Worm (Caenorhabditis elegans) whole organism, midembryonic: ENCODE results near the gene clec-3.

ENCODE experiments used
- T22C8.4 ChIP-seq: fragments of 200-800 bp; sonication (Bioruptor generic); IDR thresholded peaks from 2 replicates; pipeline ENCODE4 v1.3.6; 2022; ENCODE audit warnings: missing genetic modification characterization, missing compliant biosample characterization
- cog-1 ChIP-seq: sonication (generic microtip); optimal IDR thresholded peaks from 2 replicates; lab custom pipeline; 2016; ENCODE audit warnings: missing genetic modification characterization, missing compliant biosample characterization
- flt-1 ChIP-seq: fragments of 200-800 bp; sonication (Bioruptor generic); IDR thresholded peaks from 2 replicates; pipeline ENCODE4 v1.3.6; 2022; ENCODE audit warnings: missing genetic modification characterization, missing compliant biosample characterization
- klf-2 ChIP-seq: fragments of 200-800 bp; sonication (Bioruptor generic); conservative IDR thresholded peaks from 2 replicates; pipeline ENCODE4 v1.3.6; 2022; ENCODE audit warnings: missing genetic modification reagents, missing genetic modification characterization, missing compliant biosample characterization
- med-1 ChIP-seq: sonication (generic microtip); optimal IDR thresholded peaks from 2 replicates; lab custom pipeline; 2017; ENCODE audit warnings: missing genetic modification characterization, mild to moderate bottlenecking, missing compliant biosample characterization, antibody characterized with exemption, missing genetic modification reagents; ENCODE audit not compliant: insufficient read depth
- ref-1 ChIP-seq: fragments of 200-800 bp; sonication (Bioruptor generic); conservative IDR thresholded peaks from 2 replicates; pipeline ENCODE4 v1.3.6; 2022; ENCODE audit warnings: missing genetic modification reagents, missing genetic modification characterization, missing compliant biosample characterization
- tab-1 ChIP-seq: fragments of 200-800 bp; sonication (Bioruptor generic); IDR thresholded peaks from 2 replicates; pipeline ENCODE4 v1.3.6; 2022; ENCODE audit warnings: missing genetic modification characterization, missing compliant biosample characterization
- ztf-23 ChIP-seq: fragments of 200-800 bp; sonication (Bioruptor generic); IDR thresholded peaks from 2 replicates; pipeline ENCODE4 v1.3.6; 2022; ENCODE audit warnings: missing genetic modification reagents, missing genetic modification characterization, missing compliant biosample characterization
- ztf-29 ChIP-seq: fragments of 200-800 bp; sonication (Bioruptor generic); IDR thresholded peaks from 2 replicates; pipeline ENCODE4 v1.3.6; 2022; ENCODE audit warnings: missing genetic modification reagents, missing genetic modification characterization, missing compliant biosample characterization

The clec-3 gene

DNA sequence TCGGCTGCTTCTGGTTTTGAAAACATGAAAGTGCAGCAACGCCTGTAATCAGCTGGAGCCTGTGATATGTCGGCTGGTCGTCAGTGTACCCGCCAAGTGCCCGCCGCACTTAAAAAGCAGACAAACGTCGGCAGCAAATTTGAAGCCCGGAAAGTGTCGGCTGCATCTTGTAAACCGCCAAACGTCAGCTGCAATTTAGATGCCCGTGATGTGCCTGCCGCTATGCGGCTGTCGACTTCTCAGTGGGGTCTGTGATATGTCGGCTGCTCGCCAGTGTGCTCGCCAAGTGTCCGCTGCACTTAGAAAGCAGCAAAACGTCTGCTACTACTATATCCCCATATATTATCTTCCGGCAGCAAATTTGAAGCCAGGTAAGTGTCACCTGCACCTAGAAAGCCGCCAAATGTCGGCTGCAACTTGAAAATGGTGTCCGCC, 32.6 kb downstream of the clec-3 start:
- TF ChIP-seq klf-2 (GFP tag; lab: Robert Waterston, UW) (0 out of 2 replicates have a peak, but pooled peaks have one; percentile 12), med-1 (GFP tag; lab: Kevin White, UChicago) (no peak)

DNA sequence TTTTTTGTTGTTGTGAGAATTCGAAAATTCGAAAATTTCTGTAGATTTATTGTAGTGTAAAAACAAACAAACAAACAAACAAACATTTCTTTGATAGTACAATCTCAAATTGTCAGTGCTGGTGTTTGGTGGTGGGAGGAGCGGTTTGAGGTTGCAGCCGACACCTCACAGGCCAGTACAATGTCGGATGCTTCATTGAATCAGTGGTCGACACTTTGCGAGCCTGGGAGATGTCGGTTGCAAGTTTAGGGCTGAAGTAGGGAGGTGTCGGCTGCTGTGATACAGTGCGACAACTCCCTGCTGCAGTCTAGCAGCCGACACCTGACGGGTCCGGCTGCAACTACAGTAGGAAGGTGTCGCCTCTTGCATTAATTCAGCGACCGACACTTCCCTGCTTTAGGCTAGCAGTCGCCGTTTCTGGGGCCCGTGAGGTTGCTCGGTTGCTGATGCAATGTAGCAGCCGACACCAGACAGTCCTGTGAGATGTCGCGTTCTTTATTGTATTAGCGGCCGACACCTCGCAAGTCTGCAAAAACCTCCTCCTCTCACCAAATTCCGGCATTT, 33.7 kb downstream of the clec-3 start:
- no peak for TF ChIP-seq flt-1 (GFP tag; lab: Robert Waterston, UW)
- no peak for TF ChIP-seq tab-1 (GFP tag; lab: Robert Waterston, UW)

DNA sequence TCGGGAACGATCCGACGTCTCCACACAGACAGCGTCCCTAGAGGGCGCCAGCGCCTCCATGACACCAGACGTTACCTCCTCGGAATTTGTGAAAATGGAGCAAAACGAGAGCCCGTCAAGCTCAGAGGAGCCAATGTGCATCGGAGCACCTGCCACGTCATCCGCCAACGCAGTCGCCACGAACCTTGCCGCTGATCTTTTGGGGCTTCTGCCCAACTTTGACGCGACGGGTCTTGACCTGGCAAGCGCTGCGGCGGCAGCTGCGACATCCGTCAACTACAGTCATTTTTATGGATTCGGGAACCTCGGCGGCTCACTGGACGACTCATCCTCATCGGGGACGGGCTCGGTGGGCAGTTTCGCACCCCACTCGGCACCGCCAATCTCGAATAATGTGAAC, 34.3 kb downstream of the clec-3 start:
- TF ChIP-seq tab-1 (GFP tag; lab: Robert Waterston, UW) (0 out of 2 replicates have a peak, but pooled peaks have one; percentile 58), cog-1 (no peak)

DNA sequence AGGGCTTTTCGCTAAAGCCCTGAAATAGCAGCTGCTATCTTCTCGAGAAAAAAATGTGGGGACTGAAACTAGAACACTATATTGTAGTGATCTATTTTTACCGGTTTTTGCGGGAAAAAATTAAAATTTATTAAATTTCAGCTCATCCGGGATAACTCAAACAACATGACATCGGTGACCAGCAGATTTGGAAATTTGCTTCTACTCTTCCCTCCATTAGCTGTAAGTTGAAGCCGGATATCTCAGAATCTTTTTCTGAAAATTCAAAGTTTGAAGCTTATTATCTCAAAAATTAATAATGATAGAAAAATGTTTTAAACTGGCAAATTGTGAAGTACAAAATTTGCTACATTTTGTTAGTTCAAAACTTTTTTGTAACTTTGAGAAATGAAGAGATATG, 35.3 kb downstream of the clec-3 start:
- TF ChIP-seq ztf-23 (GFP tag; lab: Robert Waterston, UW) (no peak), klf-2 (GFP tag; lab: Robert Waterston, UW) (no peak), flt-1 (GFP tag; lab: Robert Waterston, UW) (no peak), cog-1 (no peak), ztf-29 (no peak), med-1 (GFP tag; lab: Kevin White, UChicago) (no peak), T22C8.4 (GFP tag; lab: Robert Waterston, UW) (no peak), ref-1 (GFP tag; lab: Robert Waterston, UW) (no peak)

DNA sequence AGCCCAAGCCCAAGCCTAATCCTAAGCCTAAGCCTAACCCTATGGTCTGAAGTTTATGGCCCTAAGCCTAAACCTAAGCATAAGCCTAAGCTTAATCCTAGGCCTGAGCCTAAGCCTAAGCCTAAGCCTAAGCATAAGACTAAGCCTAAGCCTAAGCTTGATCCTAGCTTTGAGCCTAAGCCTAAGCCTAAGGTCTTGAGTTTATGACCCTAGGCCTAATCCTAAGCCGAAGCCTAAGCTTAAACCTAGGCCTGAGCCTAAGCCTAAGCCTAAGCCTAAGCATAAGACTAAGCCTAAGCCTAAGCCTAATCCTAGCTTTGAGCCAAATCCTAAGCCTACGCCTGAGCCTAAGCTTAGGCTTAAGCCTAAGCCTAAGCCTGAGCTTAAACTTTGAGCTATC, 40.6 kb downstream of the clec-3 start:
- TF ChIP-seq ztf-29, result peak; percentile 47; the same call in 1 of the 2 replicates
- no peak for TF ChIP-seq ztf-23 (GFP tag; lab: Robert Waterston, UW)

DNA sequence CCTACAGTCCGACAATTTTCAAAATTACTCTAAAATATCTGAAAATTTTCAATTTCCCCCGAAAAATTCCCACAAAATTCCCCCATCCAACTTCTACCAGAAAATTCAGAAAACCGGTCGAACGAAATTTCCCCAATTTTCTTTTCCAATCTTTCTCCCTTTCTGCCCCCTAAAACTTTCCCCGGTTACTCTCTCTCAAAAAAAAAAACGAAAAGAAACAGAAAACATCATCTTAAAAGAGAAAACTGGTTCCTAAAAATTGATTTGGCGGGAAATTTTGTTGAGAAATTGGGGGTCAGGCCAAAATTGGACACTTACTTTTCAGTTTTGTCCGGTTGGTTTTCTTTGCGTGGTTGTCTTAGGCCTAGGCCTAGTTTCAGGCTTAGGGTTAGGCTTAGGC, 42.1 kb downstream of the clec-3 start:
- TF ChIP-seq med-1 (GFP tag; lab: Kevin White, UChicago) (no peak), tab-1 (GFP tag; lab: Robert Waterston, UW) (no peak), klf-2 (GFP tag; lab: Robert Waterston, UW) (no peak), ztf-23 (GFP tag; lab: Robert Waterston, UW) (no peak), flt-1 (GFP tag; lab: Robert Waterston, UW) (no peak), cog-1 (no peak), ztf-29 (no peak), ref-1 (GFP tag; lab: Robert Waterston, UW) (no peak), T22C8.4 (GFP tag; lab: Robert Waterston, UW) (no peak)

DNA sequence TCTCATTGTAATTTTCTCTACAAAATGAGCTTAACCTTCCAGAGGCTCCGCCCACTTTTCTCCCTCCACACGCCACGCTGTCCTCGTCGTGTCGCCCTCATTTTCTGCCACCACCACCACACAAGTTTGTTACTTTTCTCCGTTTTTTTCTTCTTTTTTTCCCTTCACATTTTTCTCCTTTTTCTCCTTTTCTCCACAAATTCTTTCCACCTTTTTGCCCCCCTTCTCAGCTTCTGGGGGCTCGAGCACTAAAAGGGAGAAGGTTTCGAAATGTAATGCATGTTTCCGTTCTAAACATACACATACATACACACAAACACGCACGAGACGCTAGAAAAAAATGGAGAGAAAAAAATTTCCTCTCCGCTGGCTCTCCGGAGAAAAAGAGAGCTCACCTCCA, 43.1 kb downstream of the clec-3 start, which contains the start of gene nhr-88:
Gene nhr-88 (plus strand): TSS at position 43 of the 400 bp plus-strand sequence.
- TF ChIP-seq ztf-23 (GFP tag; lab: Robert Waterston, UW) (no peak), med-1 (GFP tag; lab: Kevin White, UChicago) (no peak), klf-2 (GFP tag; lab: Robert Waterston, UW) (no peak), ref-1 (GFP tag; lab: Robert Waterston, UW) (no peak), T22C8.4 (GFP tag; lab: Robert Waterston, UW) (no peak), tab-1 (GFP tag; lab: Robert Waterston, UW) (no peak), ztf-29 (no peak), flt-1 (GFP tag; lab: Robert Waterston, UW) (no peak), cog-1 (no peak)

DNA sequence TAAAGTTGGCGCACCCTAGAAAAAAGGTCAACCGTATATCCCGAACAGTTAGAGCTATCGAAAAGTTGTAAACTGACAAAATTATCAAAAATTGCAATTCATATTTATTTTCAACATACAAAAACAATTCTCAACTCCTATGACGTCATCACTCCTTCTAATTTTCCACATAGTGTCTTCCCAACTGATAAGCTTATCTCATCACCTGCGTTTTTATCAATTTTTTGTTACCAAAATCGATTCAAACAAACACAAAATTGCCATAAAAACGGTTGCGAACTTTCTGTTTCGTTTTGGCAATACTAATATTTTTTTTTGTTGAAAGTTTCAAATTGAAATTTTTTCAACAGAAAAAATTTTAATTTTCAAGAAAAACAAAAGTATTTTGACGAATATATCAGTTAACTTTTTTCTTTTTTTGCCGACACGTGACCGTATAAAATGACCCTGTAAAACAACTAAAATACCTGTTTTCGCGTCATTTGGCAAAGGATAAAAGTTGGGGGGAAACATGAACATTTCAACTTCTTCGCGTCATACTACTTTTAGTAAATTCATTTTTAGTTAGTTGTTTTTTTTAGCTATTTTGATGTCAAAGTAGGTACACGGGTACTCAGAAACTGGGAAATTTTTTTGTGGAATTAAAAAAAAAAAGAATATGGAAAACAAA, 44.0 kb downstream of the clec-3 start:
- TF ChIP-seq tab-1 (GFP tag; lab: Robert Waterston, UW) (no peak), flt-1 (GFP tag; lab: Robert Waterston, UW) (no peak), cog-1 (no peak), med-1 (GFP tag; lab: Kevin White, UChicago) (no peak), ref-1 (GFP tag; lab: Robert Waterston, UW) (no peak), klf-2 (GFP tag; lab: Robert Waterston, UW) (no peak), T22C8.4 (GFP tag; lab: Robert Waterston, UW) (no peak), ztf-23 (GFP tag; lab: Robert Waterston, UW) (no peak), ztf-29 (no peak)

DNA sequence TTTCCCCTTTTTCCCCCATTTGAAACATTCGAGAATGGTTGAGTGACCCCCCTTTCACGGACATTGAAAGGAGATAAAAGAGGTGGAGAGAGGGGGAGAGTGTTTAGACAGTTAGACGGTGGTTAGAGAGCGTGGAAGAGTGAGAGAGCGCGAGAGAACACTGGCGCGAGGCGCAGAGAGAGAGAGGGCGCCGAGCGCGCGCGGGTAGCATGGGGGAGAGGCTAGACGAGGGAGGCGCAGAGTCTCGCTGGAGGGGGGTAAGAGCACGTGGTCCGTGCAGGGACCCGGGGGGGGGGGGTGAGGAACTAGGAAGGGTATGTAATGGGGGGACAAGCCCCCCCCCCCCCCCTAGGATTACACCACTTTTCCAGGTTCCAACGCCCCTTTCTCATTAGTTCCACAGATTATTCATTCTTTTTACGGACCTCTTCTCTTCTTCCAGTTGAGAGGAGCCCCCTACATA, 45.7 kb downstream of the clec-3 start:
- peak; percentile 79 for TF ChIP-seq flt-1 (GFP tag; lab: Robert Waterston, UW)
- no peak for TF ChIP-seq T22C8.4 (GFP tag; lab: Robert Waterston, UW)
- TF ChIP-seq ztf-23 (GFP tag; lab: Robert Waterston, UW), result peak; percentile 68; the same call in 1 of the 2 replicates
- TF ChIP-seq cog-1, result peak; percentile 67
- 0 out of 2 replicates have a peak, but pooled peaks have one; percentile 11 for TF ChIP-seq ref-1 (GFP tag; lab: Robert Waterston, UW)
- TF ChIP-seq klf-2 (GFP tag; lab: Robert Waterston, UW), result no peak
